Worm (Caenorhabditis elegans): Measurements from ENCODE around the gene srg-8.

Gene srg-8

ce11 chrIII:6230870-6231269 lies 23.8 kb downstream of the srg-8 start, which contains the start of gene esyt-2:
Gene esyt-2 (minus strand): TSS chrIII:6230970.
- TF ChIP-seq lin-14 (GFP tag; optimal IDR thresholded peaks at IDR 0.05) (peak; percentile 5), sptf-1 (tag; optimal IDR thresholded peaks at IDR 0.05) (no peak), rnt-1 (tag; optimal IDR thresholded peaks at IDR 0.05) (peak; percentile 6), nhr-71 (tag; optimal IDR thresholded peaks at IDR 0.05) (peak; percentile 54), mep-1 (tag; optimal IDR thresholded peaks at IDR 0.05) (no peak)

DNA sequence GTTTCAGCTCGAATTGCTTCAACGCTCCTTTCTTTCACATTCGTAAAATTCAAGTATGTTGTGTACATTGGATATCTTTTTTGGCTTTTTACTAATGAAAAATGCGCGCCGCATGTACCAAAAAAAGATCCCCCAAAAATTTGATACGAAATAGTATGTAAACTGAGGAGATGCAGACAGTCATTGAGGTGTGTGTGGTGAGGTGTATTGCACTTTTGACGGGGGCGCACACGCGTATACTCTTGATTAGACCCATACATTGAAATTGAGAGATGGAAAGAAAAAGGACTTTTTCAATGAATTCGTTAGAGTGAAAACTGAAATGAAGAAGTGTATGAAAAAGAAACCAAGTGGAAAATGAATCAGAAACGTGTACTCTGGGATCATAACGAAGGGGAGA lies 33.2 kb downstream of the srg-8 start:
- TF ChIP-seq tbx-2 (tag; optimal IDR thresholded peaks at IDR 0.05) (no peak), ceh-82 (tag; optimal IDR thresholded peaks at IDR 0.05) (no peak), nhr-76 (tag; optimal IDR thresholded peaks at IDR 0.05) (no peak), nhr-237 (tag; optimal IDR thresholded peaks at IDR 0.05) (no peak), swsn-7 (tag; optimal IDR thresholded peaks at IDR 0.05) (no peak), F16B12.6 (tag; optimal IDR thresholded peaks at IDR 0.05) (no peak), isw-1 (GFP tag; IDR thresholded peaks at IDR 0.05) (no peak), lin-14 (GFP tag; optimal IDR thresholded peaks at IDR 0.05) (peak; percentile 30), skn-1 (tag; optimal IDR thresholded peaks at IDR 0.05) (no peak), fkh-8 (tag; optimal IDR thresholded peaks at IDR 0.05) (peak; percentile 57), hlh-17 (GFP tag; optimal IDR thresholded peaks at IDR 0.05; ENCODE audit: borderline replicate concordance) (no peak), nhr-85 (tag) (no peak), C16A3.4 (tag; optimal IDR thresholded peaks at IDR 0.05) (no peak), unc-86 (tag; optimal IDR thresholded peaks at IDR 0.05) (peak; percentile 5), aha-1 (tag; optimal IDR thresholded peaks at IDR 0.05) (no peak), ztf-11 (tag; optimal IDR thresholded peaks at IDR 0.05) (no peak), unc-30 (tag; optimal IDR thresholded peaks at IDR 0.05) (no peak), fos-1 (tag; optimal IDR thresholded peaks at IDR 0.05) (no peak), nhr-47 (tag; optimal IDR thresholded peaks at IDR 0.05) (no peak), hpl-2 (GFP tag; optimal IDR thresholded peaks at IDR 0.05) (no peak)

- peak; percentile 34 for TF ChIP-seq blmp-1 (tag; optimal IDR thresholded peaks at IDR 0.05)
- TF ChIP-seq hpl-2 (GFP tag; optimal IDR thresholded peaks at IDR 0.05), result no peak
- no peak for TF ChIP-seq tlp-1 (tag; optimal IDR thresholded peaks at IDR 0.05)
These were observed 37.7 kb downstream of the srg-8 start, which contains the start of gene hot-4 for ce11 chrIII:6216833-6217466. Gene hot-4 (plus strand): TSS chrIII:6217416.

ce11 chrIII:6215943-6216342 lies 38.7 kb downstream of the srg-8 start:
- no peak for TF ChIP-seq efl-3 (GFP tag; optimal IDR thresholded peaks at IDR 0.05)
- no peak for TF ChIP-seq ceh-90 (tag; optimal IDR thresholded peaks at IDR 0.05)
- no peak for TF ChIP-seq nhr-28 (tag; optimal IDR thresholded peaks at IDR 0.05)
- no peak for TF ChIP-seq aha-1 (tag; optimal IDR thresholded peaks at IDR 0.05)
- no peak for TF ChIP-seq pag-3 (tag; optimal IDR thresholded peaks at IDR 0.05; ENCODE audit: borderline replicate concordance, insufficient read depth)
- TF ChIP-seq nhr-20 (tag; optimal IDR thresholded peaks at IDR 0.05), result peak; percentile 12
- TF ChIP-seq elt-2 (tag; optimal IDR thresholded peaks at IDR 0.05), result no peak
- TF ChIP-seq dpl-1 (GFP tag; optimal IDR thresholded peaks at IDR 0.05), result peak in 1 of 3 experiments; percentile 13
- TF ChIP-seq egl-13 (tag; optimal IDR thresholded peaks at IDR 0.05), result no peak
- peak; percentile 76 for TF ChIP-seq blmp-1 (tag; optimal IDR thresholded peaks at IDR 0.05)
- peak; percentile 67 for TF ChIP-seq nhr-19 (GFP tag; conservative IDR thresholded peaks at IDR 0.05)
- TF ChIP-seq aly-2 (tag; optimal IDR thresholded peaks at IDR 0.05), result no peak
- TF ChIP-seq lsy-2 (tag; optimal IDR thresholded peaks at IDR 0.05), result peak in 1 of 2 experiments; percentile 34
- no peak for TF ChIP-seq nhr-11 (tag; optimal IDR thresholded peaks at IDR 0.05)
- peak in 1 of 2 experiments; percentile 59 for TF ChIP-seq mdl-1 (tag; optimal IDR thresholded peaks at IDR 0.05)
- TF ChIP-seq hpl-2 (GFP tag; optimal IDR thresholded peaks at IDR 0.05), result no peak
- no peak for TF ChIP-seq nhr-237 (tag; optimal IDR thresholded peaks at IDR 0.05)
- peak in 1 of 2 experiments; percentile 47 for TF ChIP-seq lin-35 (GFP tag; optimal IDR thresholded peaks at IDR 0.05)
- TF ChIP-seq nhr-85 (tag), result peak; percentile 47
- TF ChIP-seq lir-3 (tag; optimal IDR thresholded peaks at IDR 0.05; ENCODE audit: poor library complexity), result no peak
- peak in 1 of 6 experiments; percentile 72 for TF ChIP-seq elt-3 (tag; optimal IDR thresholded peaks at IDR 0.05)
- TF ChIP-seq unc-130 (tag; optimal IDR thresholded peaks at IDR 0.05), result peak; percentile 44
- TF ChIP-seq fos-1 (tag; optimal IDR thresholded peaks at IDR 0.05), result no peak

Data from whole organism, L1 larva.